Fruit fly (Drosophila melanogaster): Measurements from ENCODE around the gene Trc8.

The Trc8 gene

DNA sequence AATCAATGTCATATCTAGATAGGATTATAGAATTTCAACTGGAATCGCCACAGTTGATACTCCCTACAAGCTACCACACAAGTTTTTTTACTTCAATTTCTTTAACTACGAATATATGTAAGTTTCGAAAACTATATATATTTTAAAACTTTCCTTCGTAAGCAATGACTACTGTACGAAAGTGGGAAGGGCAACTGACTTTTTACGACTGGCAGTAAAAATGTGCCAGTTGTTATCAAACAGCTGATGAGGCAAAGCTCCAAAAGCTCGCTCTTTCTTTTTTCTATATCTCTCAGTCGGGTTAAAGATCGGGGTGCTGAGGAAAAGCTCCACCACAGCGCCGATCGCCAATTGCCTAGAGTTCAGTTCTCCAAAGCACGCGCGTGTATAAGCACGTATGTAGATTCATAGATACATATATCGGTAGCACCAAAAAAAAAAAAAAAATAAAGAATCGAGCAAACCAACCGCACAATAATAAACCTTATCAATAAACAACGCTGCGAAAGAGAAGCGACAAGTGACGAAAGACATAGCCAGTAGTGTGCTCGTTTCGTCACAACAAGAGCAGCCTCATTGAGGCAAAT lies 24.6 kb downstream of the Trc8 start (continued):
- TF ChIP-seq Sry-β (GFP tag; optimal IDR thresholded peaks at IDR 0.05) (no peak), Deaf1 (tag; optimal IDR thresholded peaks at IDR 0.05) (peak; percentile 78), seq (GFP tag; IDR thresholded peaks at IDR 0.05) (peak; percentile 75), CG9727 (GFP tag; optimal IDR thresholded peaks at IDR 0.05) (peak; percentile 38), CG4820 (GFP tag; optimal IDR thresholded peaks at IDR 0.05) (peak; percentile 24), CG30431 (GFP tag; optimal IDR thresholded peaks at IDR 0.05) (no peak), gcm (GFP tag; optimal IDR thresholded peaks at IDR 0.05) (peak; percentile 56), YL-1 (GFP tag; optimal IDR thresholded peaks at IDR 0.05) (no peak), TFAM (GFP tag; optimal IDR thresholded peaks at IDR 0.05) (no peak), kah (GFP tag; optimal IDR thresholded peaks at IDR 0.05) (peak; percentile 51), ro (GFP tag; IDR thresholded peaks at IDR 0.05) (no peak), CG12942 (GFP tag; optimal IDR thresholded peaks at IDR 0.05) (no peak), CG12071 (GFP tag; optimal IDR thresholded peaks at IDR 0.05) (peak; percentile 70), dm (GFP tag; optimal IDR thresholded peaks at IDR 0.05) (peak; percentile 5), CG3163 (GFP tag; optimal IDR thresholded peaks at IDR 0.05) (no peak), CG11247 (GFP tag; IDR thresholded peaks at IDR 0.05) (peak; percentile 44), Ptx1 (GFP tag; IDR thresholded peaks at IDR 0.05) (peak; percentile 62), CG12219 (GFP tag; optimal IDR thresholded peaks at IDR 0.05) (peak; percentile 55), E2f2 (GFP tag; IDR thresholded peaks at IDR 0.05) (peak; percentile 60), Awh (GFP tag; IDR thresholded peaks at IDR 0.05) (no peak), CG10959 (GFP tag; IDR thresholded peaks at IDR 0.05) (no peak), CG11504 (tag; optimal IDR thresholded peaks at IDR 0.05) (peak; percentile 80), CG15696 (tag; optimal IDR thresholded peaks at IDR 0.05) (no peak), ap (GFP tag; IDR thresholded peaks at IDR 0.05) (no peak), CG17568 (GFP tag; optimal IDR thresholded peaks at IDR 0.05) (no peak), Ssrp (tag; optimal IDR thresholded peaks at IDR 0.05) (peak; percentile 14), NfI (GFP tag; optimal IDR thresholded peaks at IDR 0.05) (peak; percentile 57), hb (GFP tag; IDR thresholded peaks at IDR 0.05; ENCODE audit: partially characterized antibody) (no peak), Abd-B (GFP tag; optimal IDR thresholded peaks at IDR 0.05) (peak; percentile 71), CG4404 (GFP tag; IDR thresholded peaks at IDR 0.05) (no peak; the same call in 1 of the 2 replicates), NFAT (GFP tag; IDR thresholded peaks at IDR 0.05) (peak; percentile 64; the same call in 1 of the 2 replicates), slp2 (GFP tag; optimal IDR thresholded peaks at IDR 0.05) (peak; percentile 33), CG31388 (GFP tag; optimal IDR thresholded peaks at IDR 0.05) (no peak), ato (GFP tag; IDR thresholded peaks at IDR 0.05; ENCODE audit: partially characterized antibody) (no peak), Vsx1 (GFP tag; optimal IDR thresholded peaks at IDR 0.05) (peak; percentile 38), Neu2 (GFP tag; optimal IDR thresholded peaks at IDR 0.05; ENCODE audit: borderline replicate concordance) (no peak), CG4424 (GFP tag; optimal IDR thresholded peaks at IDR 0.05) (peak; percentile 47), disco-r (GFP tag; optimal IDR thresholded peaks at IDR 0.05) (no peak), CG8924 (tag; optimal IDR thresholded peaks at IDR 0.05) (peak; percentile 73), az2 (GFP tag; optimal IDR thresholded peaks at IDR 0.05) (peak; percentile 16), MBD-R2 (GFP tag; IDR thresholded peaks at IDR 0.05) (peak; percentile 32; the same call in 1 of the 2 replicates), CG16863 (GFP tag; optimal IDR thresholded peaks at IDR 0.05) (peak; percentile 7), CG7839 (tag; optimal IDR thresholded peaks at IDR 0.05) (peak; percentile 72), CG11093 (GFP tag; IDR thresholded peaks at IDR 0.05) (0 out of 3 replicates have a peak, but pooled peaks have one; percentile 26), CG16815 (GFP tag; optimal IDR thresholded peaks at IDR 0.05) (no peak), E2f1 (GFP tag; IDR thresholded peaks at IDR 0.05) (peak; percentile 48), ERR (GFP tag; optimal IDR thresholded peaks at IDR 0.05) (peak; percentile 10), sens-2 (GFP tag; IDR thresholded peaks at IDR 0.05) (peak; percentile 57; the same call in 1 of the 2 replicates), tap (tag; optimal IDR thresholded peaks at IDR 0.05) (peak; percentile 75), CG6689 (GFP tag; IDR thresholded peaks at IDR 0.05) (peak; percentile 51)
